Fruit fly (Drosophila melanogaster): ENCODE measurements around the gene CG32576.

Gene CG32576

DNA sequence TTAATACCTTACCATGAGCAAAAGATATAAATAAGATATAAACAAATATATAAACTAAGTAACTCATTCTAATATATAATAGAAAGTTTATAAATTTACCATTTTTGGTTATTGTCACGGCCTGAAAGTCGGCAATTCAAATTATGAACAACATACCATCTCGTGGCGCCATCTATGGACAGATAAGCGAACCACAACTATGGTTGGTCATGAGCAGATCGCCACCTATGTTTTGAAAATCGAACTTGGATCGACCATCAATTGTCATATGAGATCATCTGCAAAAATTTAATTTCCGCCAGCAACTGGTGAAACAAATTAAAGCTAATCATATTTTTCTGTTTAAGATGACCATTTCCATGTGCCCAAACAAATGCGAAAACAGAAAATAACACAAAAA is 43.6 kb downstream of the CG32576 start (continued):
- no peak for TF ChIP-seq Lhr (GFP tag; optimal IDR thresholded peaks at IDR 0.05)
- TF ChIP-seq sima (GFP tag; optimal IDR thresholded peaks at IDR 0.05) = no peak
- no peak for TF ChIP-seq CG15479 (GFP tag; optimal IDR thresholded peaks at IDR 0.05)
- peak; percentile 41 for TF ChIP-seq stwl (tag; optimal IDR thresholded peaks at IDR 0.05)
- no peak for TF ChIP-seq Aef1 (GFP tag; IDR thresholded peaks at IDR 0.05)
- TF ChIP-seq CG30431 (GFP tag; optimal IDR thresholded peaks at IDR 0.05) = no peak
- TF ChIP-seq CG10654 (GFP tag; optimal IDR thresholded peaks at IDR 0.05) = no peak
- TF ChIP-seq CG1603 (tag; optimal IDR thresholded peaks at IDR 0.05) = peak; percentile 17
- TF ChIP-seq CG10979 (tag; optimal IDR thresholded peaks at IDR 0.05) = peak; percentile 100
- no peak for TF ChIP-seq Dfd (GFP tag; optimal IDR thresholded peaks at IDR 0.05)
- TF ChIP-seq CG4424 (GFP tag; optimal IDR thresholded peaks at IDR 0.05) = no peak
- peak; percentile 19 for TF ChIP-seq grau (tag; optimal IDR thresholded peaks at IDR 0.05)
- TF ChIP-seq gem (tag; optimal IDR thresholded peaks at IDR 0.05) = peak; percentile 13
- no peak for TF ChIP-seq twi (tag; optimal IDR thresholded peaks at IDR 0.05)
- no peak for TF ChIP-seq NC2β (GFP tag; optimal IDR thresholded peaks at IDR 0.05)
- no peak for TF ChIP-seq CG1233 (GFP tag; optimal IDR thresholded peaks at IDR 0.05)
- no peak for TF ChIP-seq CG2678 (tag; optimal IDR thresholded peaks at IDR 0.05)
- TF ChIP-seq CG11247 (GFP tag; IDR thresholded peaks at IDR 0.05) = peak; percentile 41; the same call in 1 of the 2 replicates
- no peak for TF ChIP-seq CG14014 (GFP tag; IDR thresholded peaks at IDR 0.05)
- TF ChIP-seq Hr39 (optimal IDR thresholded peaks at IDR 0.05) = no peak
- no peak for TF ChIP-seq bab2 (GFP tag; optimal IDR thresholded peaks at IDR 0.05)
- TF ChIP-seq CG10431 (GFP tag; optimal IDR thresholded peaks at IDR 0.05) = no peak
- TF ChIP-seq CG7839 (tag; optimal IDR thresholded peaks at IDR 0.05) = peak; percentile 28
- TF ChIP-seq CG31224 (GFP tag; IDR thresholded peaks at IDR 0.05) = no peak
- no peak for TF ChIP-seq CG31365 (tag; optimal IDR thresholded peaks at IDR 0.05)
- no peak for TF ChIP-seq pb (GFP tag; optimal IDR thresholded peaks at IDR 0.05)
- TF ChIP-seq PHDP (tag; optimal IDR thresholded peaks at IDR 0.05) = peak; percentile 17
- no peak for TF ChIP-seq CG6272 (GFP tag; IDR thresholded peaks at IDR 0.05)
- peak in 1 of 2 experiments; percentile 21 for TF ChIP-seq bsh (GFP tag; optimal IDR thresholded peaks at IDR 0.05)
- TF ChIP-seq Ssrp (tag; optimal IDR thresholded peaks at IDR 0.05) = no peak
- TF ChIP-seq Sry-β (GFP tag; optimal IDR thresholded peaks at IDR 0.05) = no peak
- no peak for TF ChIP-seq Fer3 (tag; optimal IDR thresholded peaks at IDR 0.05)
- peak; percentile 24 for TF ChIP-seq CG15696 (tag; optimal IDR thresholded peaks at IDR 0.05)
- TF ChIP-seq CG5245 (GFP tag; optimal IDR thresholded peaks at IDR 0.05) = peak; percentile 18
- TF ChIP-seq Blimp-1 (GFP tag; optimal IDR thresholded peaks at IDR 0.05) = no peak
- TF ChIP-seq Max (GFP tag; optimal IDR thresholded peaks at IDR 0.05) = no peak
- TF ChIP-seq Doc2 (GFP tag; IDR thresholded peaks at IDR 0.05) = no peak
- TF ChIP-seq CG12219 (GFP tag; optimal IDR thresholded peaks at IDR 0.05) = no peak
- TF ChIP-seq tna (GFP tag; IDR thresholded peaks at IDR 0.05; ENCODE audit: partially characterized antibody) = no peak
- TF ChIP-seq CG18599 (GFP tag; optimal IDR thresholded peaks at IDR 0.05) = no peak
- no peak for TF ChIP-seq CG30020 (tag; optimal IDR thresholded peaks at IDR 0.05)
- no peak for TF ChIP-seq jing (GFP tag; optimal IDR thresholded peaks at IDR 0.05)
- TF ChIP-seq gro (GFP tag; optimal IDR thresholded peaks at IDR 0.05) = no peak
- TF ChIP-seq lbe (GFP tag; optimal IDR thresholded peaks at IDR 0.05) = no peak
- no peak for TF ChIP-seq usp (GFP tag; optimal IDR thresholded peaks at IDR 0.05)
- TF ChIP-seq CG10274 (GFP tag; optimal IDR thresholded peaks at IDR 0.05) = no peak
- peak; percentile 95 for TF ChIP-seq CTCF (GFP tag; optimal IDR thresholded peaks at IDR 0.05)
- TF ChIP-seq ranshi (GFP tag; IDR thresholded peaks at IDR 0.05) = no peak
- peak; percentile 87 for TF ChIP-seq CG2199 (GFP tag; IDR thresholded peaks at IDR 0.05)
- TF ChIP-seq CG6683 (GFP tag; optimal IDR thresholded peaks at IDR 0.05) = no peak
- no peak for TF ChIP-seq D (optimal IDR thresholded peaks at IDR 0.05)
- no peak for TF ChIP-seq D (GFP tag; optimal IDR thresholded peaks at IDR 0.05)
